Worm (Caenorhabditis elegans): ENCODE data around the gene mpdu-1.

mpdu-1 gene

DNA sequence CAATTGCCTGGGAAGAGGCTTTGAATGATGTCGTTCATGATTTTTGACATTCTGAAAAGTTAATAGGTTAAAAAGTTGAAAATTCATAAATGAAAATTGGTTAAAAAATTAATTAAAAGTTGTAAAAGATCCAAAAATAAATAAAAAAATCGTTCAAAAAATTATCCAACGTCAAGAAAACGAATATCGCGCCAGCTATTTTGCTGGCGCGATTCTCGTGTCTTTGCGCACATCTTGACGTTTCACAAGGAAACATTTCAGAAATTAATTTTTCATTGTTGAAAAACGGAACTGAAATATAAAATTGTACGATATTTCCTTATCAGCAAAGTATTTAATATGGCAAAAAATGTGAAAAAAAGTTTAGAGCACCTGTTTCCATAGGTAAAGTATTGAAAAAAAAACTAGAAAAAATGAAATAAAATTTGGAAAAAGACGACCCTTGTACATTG, at the start of gene mpdu-1:
TSS of gene mpdu-1 (minus strand) at position 51 of the 452 bp plus-strand sequence.
- no peak for TF ChIP-seq klf-2 (GFP tag; conservative IDR thresholded peaks at IDR 0.05)
- TF ChIP-seq flt-1 (GFP tag; IDR thresholded peaks at IDR 0.05), result 0 out of 2 replicates have a peak, but pooled peaks have one; percentile 39

DNA sequence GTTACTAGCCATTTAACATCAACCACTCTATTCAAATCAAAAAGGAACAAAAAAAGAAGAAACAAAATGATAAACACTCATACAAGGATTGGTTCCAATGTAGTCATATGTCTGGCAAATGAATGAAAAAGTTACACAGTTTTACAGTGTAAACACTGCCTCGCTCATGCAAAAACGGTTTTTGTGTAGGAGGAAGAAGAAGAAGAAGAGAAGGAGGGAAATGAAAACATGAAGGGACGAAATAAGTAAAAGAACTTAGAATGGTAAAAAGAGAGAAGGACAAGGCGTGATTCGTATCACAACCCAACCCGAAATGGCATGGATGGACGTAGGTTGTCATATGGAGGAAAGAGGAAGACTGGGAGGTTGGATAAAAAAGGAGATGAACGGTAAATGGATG, 47.9 kb upstream of the mpdu-1 start:
- 0 out of 2 replicates have a peak, but pooled peaks have one; percentile 21 for TF ChIP-seq flt-1 (GFP tag; IDR thresholded peaks at IDR 0.05)
- TF ChIP-seq ztf-29 (GFP tag; IDR thresholded peaks at IDR 0.05), result no peak

DNA sequence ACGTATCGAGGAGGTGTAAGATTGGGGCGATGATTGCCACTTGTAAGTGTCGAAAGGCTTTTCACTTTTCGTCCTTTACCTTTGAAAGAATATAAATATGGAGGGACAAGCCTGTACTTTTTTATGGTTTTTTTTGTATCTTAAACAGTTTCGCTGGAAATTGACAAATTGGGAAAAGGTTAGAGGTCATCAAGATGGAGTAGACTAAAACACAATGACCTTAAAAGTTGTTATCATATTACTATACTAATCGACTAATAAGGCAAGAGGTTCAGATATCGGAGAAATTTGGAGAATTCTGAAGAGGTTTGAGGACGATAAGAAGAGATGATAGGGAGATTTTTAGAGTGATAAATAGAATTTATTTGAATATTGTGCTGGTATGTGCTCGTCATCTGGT, 47.2 kb upstream of the mpdu-1 start:
- no peak for TF ChIP-seq T22C8.4 (GFP tag; IDR thresholded peaks at IDR 0.05)
- TF ChIP-seq med-1 (GFP tag; optimal IDR thresholded peaks at IDR 0.05; ENCODE audit: insufficient read depth), result no peak
- no peak for TF ChIP-seq tab-1 (GFP tag; IDR thresholded peaks at IDR 0.05)
- no peak for TF ChIP-seq ztf-23 (GFP tag; IDR thresholded peaks at IDR 0.05)
- no peak for TF ChIP-seq cog-1 (tag; optimal IDR thresholded peaks at IDR 0.05)
- no peak for TF ChIP-seq ztf-29 (GFP tag; IDR thresholded peaks at IDR 0.05)
- no peak for TF ChIP-seq klf-2 (GFP tag; conservative IDR thresholded peaks at IDR 0.05)
- no peak for TF ChIP-seq ref-1 (GFP tag; conservative IDR thresholded peaks at IDR 0.05)
- TF ChIP-seq flt-1 (GFP tag; IDR thresholded peaks at IDR 0.05), result no peak

DNA sequence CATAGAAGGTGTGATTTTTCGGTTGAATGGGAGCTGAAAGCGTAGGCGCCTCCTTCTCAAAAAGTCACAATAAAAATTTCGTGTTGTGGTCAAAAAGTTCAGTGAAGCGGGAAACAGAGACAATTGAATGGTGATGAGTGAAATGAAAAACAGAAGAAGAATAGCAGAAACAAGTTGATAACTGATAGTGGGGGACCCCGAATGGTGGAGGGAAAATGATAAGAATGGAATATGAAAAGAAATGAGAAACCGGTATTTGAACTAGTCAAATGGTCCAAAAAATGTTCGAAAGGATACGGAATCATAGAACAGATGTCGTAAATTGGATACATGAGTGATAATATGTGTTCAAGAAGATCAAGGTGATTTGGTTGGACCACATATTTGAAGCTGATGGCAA, 45.4 kb upstream of the mpdu-1 start:
- TF ChIP-seq klf-2 (GFP tag; conservative IDR thresholded peaks at IDR 0.05) (no peak), cog-1 (tag; optimal IDR thresholded peaks at IDR 0.05) (no peak), T22C8.4 (GFP tag; IDR thresholded peaks at IDR 0.05) (no peak), ztf-29 (GFP tag; IDR thresholded peaks at IDR 0.05) (no peak), flt-1 (GFP tag; IDR thresholded peaks at IDR 0.05) (no peak), tab-1 (GFP tag; IDR thresholded peaks at IDR 0.05) (no peak), ztf-23 (GFP tag; IDR thresholded peaks at IDR 0.05) (no peak), med-1 (GFP tag; optimal IDR thresholded peaks at IDR 0.05; ENCODE audit: insufficient read depth) (no peak), ref-1 (GFP tag; conservative IDR thresholded peaks at IDR 0.05) (no peak)

DNA sequence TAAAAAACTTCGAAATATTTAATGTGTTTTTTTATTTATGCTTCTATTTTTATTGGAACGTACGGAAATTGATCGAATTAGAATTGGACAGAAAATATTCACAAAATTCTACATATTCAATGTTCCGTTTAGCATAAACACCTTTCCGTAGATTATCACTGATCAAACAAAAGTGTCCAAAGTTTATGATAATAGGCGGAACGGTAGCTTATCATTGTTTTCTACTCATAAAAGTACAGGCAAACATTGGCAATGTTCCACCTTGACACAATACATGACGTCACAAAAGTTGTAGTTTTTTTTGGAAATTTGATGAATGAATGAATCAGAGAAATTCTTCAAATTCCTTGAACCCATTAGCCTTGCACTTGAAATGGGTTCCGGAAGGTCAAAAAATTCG, 45.0 kb upstream of the mpdu-1 start:
- TF ChIP-seq klf-2 (GFP tag; conservative IDR thresholded peaks at IDR 0.05), result no peak
- TF ChIP-seq T22C8.4 (GFP tag; IDR thresholded peaks at IDR 0.05), result no peak
- TF ChIP-seq flt-1 (GFP tag; IDR thresholded peaks at IDR 0.05), result no peak
- no peak for TF ChIP-seq ztf-29 (GFP tag; IDR thresholded peaks at IDR 0.05)
- no peak for TF ChIP-seq ztf-23 (GFP tag; IDR thresholded peaks at IDR 0.05)
- TF ChIP-seq med-1 (GFP tag; optimal IDR thresholded peaks at IDR 0.05; ENCODE audit: insufficient read depth), result no peak
- no peak for TF ChIP-seq tab-1 (GFP tag; IDR thresholded peaks at IDR 0.05)
- TF ChIP-seq ref-1 (GFP tag; conservative IDR thresholded peaks at IDR 0.05), result no peak
- TF ChIP-seq cog-1 (tag; optimal IDR thresholded peaks at IDR 0.05), result no peak

DNA sequence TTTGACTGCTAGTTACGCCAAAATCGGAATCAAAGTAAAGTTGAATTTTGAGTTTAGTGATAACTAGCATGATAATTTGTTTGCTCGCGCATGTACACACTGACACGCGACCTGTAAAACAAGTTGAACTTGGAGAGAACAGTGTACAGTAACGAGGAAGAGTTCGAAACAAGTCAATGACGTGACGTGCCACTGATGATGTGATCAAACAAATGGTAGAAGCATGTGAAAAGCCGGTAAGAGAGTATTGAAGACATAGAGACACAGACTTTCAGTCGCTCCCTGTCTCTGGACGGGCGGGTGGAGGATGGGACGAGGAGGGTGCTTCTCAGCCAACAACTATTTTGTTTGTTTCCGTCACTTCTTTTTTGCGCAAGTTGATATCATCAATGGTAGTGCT, 44.2 kb upstream of the mpdu-1 start:
- TF ChIP-seq tab-1 (GFP tag; IDR thresholded peaks at IDR 0.05) (no peak), med-1 (GFP tag; optimal IDR thresholded peaks at IDR 0.05; ENCODE audit: insufficient read depth) (no peak), ztf-23 (GFP tag; IDR thresholded peaks at IDR 0.05) (no peak), cog-1 (tag; optimal IDR thresholded peaks at IDR 0.05) (no peak), klf-2 (GFP tag; conservative IDR thresholded peaks at IDR 0.05) (no peak), ztf-29 (GFP tag; IDR thresholded peaks at IDR 0.05) (no peak)

DNA sequence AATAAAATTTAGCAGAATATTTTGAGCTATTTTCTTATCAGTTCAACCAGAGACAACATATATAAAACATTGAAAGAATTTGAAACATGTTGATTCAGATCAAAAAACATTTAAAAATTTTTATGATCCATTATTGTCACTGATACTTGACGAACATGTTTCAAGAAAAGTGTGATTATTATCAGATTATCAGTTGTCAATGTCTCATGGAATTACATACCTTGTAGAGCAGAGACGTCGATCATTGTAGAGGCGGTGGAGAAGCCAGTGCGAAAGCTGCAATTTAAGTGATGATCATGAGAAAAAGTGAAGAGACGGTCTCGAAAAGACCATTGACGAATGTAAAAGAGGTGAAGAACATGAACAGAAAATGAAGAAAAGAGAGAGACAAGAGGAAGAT, 43.4 kb upstream of the mpdu-1 start, which contains the start of gene F52E1.9:
TSS of gene F52E1.9 (minus strand) at position 278 of the 400 bp plus-strand sequence.
- no peak for TF ChIP-seq cog-1 (tag; optimal IDR thresholded peaks at IDR 0.05)
- no peak for TF ChIP-seq ztf-23 (GFP tag; IDR thresholded peaks at IDR 0.05)
- TF ChIP-seq ref-1 (GFP tag; conservative IDR thresholded peaks at IDR 0.05), result no peak
- no peak for TF ChIP-seq ztf-29 (GFP tag; IDR thresholded peaks at IDR 0.05)

DNA sequence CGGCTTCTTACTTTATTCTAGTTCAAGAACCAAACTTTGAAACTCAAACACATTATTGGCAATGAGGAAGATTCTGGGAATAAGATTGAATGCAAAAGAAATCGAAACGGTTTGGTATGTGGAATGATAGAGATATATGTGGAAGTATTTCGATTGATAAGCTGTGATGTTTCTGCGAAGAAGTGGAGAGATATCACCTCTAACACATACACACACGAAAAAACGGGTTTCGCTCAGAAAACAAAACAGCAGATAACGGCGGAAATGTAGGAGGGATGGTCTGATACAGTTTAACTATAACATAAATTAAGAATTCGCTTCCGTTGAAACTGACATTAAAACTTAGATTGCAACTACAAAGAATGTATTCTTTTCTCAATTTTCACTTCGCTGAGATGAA, 42.3 kb upstream of the mpdu-1 start:
- TF ChIP-seq flt-1 (GFP tag; IDR thresholded peaks at IDR 0.05) (no peak), ref-1 (GFP tag; conservative IDR thresholded peaks at IDR 0.05) (no peak)

DNA sequence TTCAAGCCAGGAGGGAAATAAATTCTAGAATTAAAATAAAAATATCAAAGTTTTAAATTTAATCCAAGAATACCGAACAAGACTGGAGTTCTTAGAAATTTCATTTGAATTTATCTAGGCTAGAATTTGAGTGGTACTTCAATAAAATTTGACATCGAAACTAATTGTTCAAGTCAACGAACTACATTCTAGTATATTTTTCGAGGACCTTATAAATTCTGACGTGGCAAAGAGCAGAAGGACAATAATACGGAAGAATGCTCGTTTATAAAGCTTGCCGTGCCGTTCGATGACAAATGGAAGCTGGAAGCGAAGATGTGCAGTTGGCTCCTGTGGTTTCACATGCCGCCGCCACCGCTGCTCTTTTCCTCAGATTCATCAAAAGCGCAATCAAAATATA, 41.8 kb upstream of the mpdu-1 start:
- TF ChIP-seq flt-1 (GFP tag; IDR thresholded peaks at IDR 0.05), result no peak
- no peak for TF ChIP-seq T22C8.4 (GFP tag; IDR thresholded peaks at IDR 0.05)
- no peak for TF ChIP-seq ztf-23 (GFP tag; IDR thresholded peaks at IDR 0.05)
- TF ChIP-seq ztf-29 (GFP tag; IDR thresholded peaks at IDR 0.05), result no peak
- no peak for TF ChIP-seq ref-1 (GFP tag; conservative IDR thresholded peaks at IDR 0.05)
- TF ChIP-seq klf-2 (GFP tag; conservative IDR thresholded peaks at IDR 0.05), result no peak
- no peak for TF ChIP-seq cog-1 (tag; optimal IDR thresholded peaks at IDR 0.05)
- TF ChIP-seq tab-1 (GFP tag; IDR thresholded peaks at IDR 0.05), result no peak
- TF ChIP-seq med-1 (GFP tag; optimal IDR thresholded peaks at IDR 0.05; ENCODE audit: insufficient read depth), result no peak

DNA sequence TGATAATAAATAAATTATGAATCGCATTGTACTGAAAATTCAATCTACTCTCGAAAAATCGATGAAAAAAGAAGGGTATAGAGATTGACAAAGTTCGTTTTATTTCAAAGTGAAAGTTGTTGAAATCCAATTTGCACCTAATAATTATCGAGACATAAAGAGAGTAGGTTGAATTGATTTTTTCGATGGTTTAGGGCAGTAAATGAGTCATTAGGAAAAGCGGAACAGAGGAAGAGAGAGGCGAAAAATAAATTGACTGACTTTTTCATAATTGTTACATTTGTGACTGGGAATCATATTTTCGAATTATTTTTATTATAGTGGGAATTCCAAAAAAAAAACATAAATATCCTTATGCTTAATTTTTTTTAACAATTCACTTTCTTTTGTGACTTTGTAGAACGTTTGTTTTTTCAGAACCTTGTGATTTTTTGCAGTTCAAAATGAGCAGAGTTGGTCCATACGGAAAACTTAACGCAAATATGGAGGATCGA, 35.4 kb upstream of the mpdu-1 start, which contains the start of the genes pho-6 and F52E1.3:
TSS of gene pho-6 (minus strand) at position 101 of the 494 bp plus-strand sequence.
TSS of gene F52E1.3 (plus strand) at position 444 of the 494 bp plus-strand sequence.
- TF ChIP-seq klf-2 (GFP tag; conservative IDR thresholded peaks at IDR 0.05) (no peak), ztf-23 (GFP tag; IDR thresholded peaks at IDR 0.05) (no peak), cog-1 (tag; optimal IDR thresholded peaks at IDR 0.05) (no peak), tab-1 (GFP tag; IDR thresholded peaks at IDR 0.05) (no peak), ztf-29 (GFP tag; IDR thresholded peaks at IDR 0.05) (no peak), ref-1 (GFP tag; conservative IDR thresholded peaks at IDR 0.05) (no peak), med-1 (GFP tag; optimal IDR thresholded peaks at IDR 0.05; ENCODE audit: insufficient read depth) (no peak), flt-1 (GFP tag; IDR thresholded peaks at IDR 0.05) (no peak), T22C8.4 (GFP tag; IDR thresholded peaks at IDR 0.05) (no peak)

DNA sequence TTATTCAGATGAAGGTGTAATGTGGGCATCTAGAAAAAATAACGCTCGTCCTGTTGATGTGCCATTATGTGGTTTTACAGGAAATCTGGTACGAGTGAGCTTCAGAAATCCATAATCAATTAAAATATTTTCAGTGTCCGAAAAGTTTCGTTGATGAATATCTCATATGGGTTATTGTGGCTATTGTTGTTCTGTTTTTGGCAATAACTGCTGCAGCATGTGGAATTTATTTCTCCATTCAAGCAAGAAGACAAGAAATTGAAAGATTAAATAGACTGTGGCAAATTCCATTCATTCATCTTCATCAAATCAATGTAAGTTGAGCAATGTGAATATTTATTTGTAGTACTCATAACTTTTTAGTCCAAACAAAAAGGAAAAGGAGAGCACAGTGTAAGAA, 30.3 kb upstream of the mpdu-1 start:
- no peak for TF ChIP-seq cog-1 (tag; optimal IDR thresholded peaks at IDR 0.05)
- TF ChIP-seq flt-1 (GFP tag; IDR thresholded peaks at IDR 0.05), result no peak
- no peak for TF ChIP-seq tab-1 (GFP tag; IDR thresholded peaks at IDR 0.05)
- no peak for TF ChIP-seq klf-2 (GFP tag; conservative IDR thresholded peaks at IDR 0.05)
- no peak for TF ChIP-seq med-1 (GFP tag; optimal IDR thresholded peaks at IDR 0.05; ENCODE audit: insufficient read depth)
- no peak for TF ChIP-seq T22C8.4 (GFP tag; IDR thresholded peaks at IDR 0.05)
- no peak for TF ChIP-seq ztf-23 (GFP tag; IDR thresholded peaks at IDR 0.05)
- TF ChIP-seq ztf-29 (GFP tag; IDR thresholded peaks at IDR 0.05), result no peak
- no peak for TF ChIP-seq ref-1 (GFP tag; conservative IDR thresholded peaks at IDR 0.05)

All from whole organism, midembryonic.